Worm (Caenorhabditis elegans) whole organism, L4/young adult: Measurements from ENCODE around the gene abi-1.
A peak's percentile ranks its signal among the peaks of the same experiment; 100 is the strongest.

ENCODE experiments used
- W03F9.2 ChIP-seq: fragments of 150-350 bp; optimal IDR thresholded peaks from 2 replicates; lab custom pipeline; 2014; ENCODE audit warnings: missing biosample characterization, missing genetic modification characterization
- dao-5 ChIP-seq: sonication (generic microtip); optimal IDR thresholded peaks from 2 replicates; lab custom pipeline; 2016; ENCODE audit warnings: missing genotype, missing genetic modification characterization, moderate library complexity, missing compliant biosample characterization
- him-1 ChIP-seq: sonication (generic microtip); optimal IDR thresholded peaks from 2 replicates; lab custom pipeline; 2016; ENCODE audit warnings: missing genotype, missing genetic modification reagents, missing genetic modification characterization, missing compliant biosample characterization

abi-1 gene

ce11 chrIII:5677790-5678189, 14.8 kb downstream of the abi-1 start, which contains the start of gene F54E7.9:
TSS of gene F54E7.9 (minus strand) at chrIII:5677890.
- TF ChIP-seq dao-5 (tag; lab: Kevin White, UChicago) (no peak), W03F9.2 (no peak), him-1 (no peak)

DNA sequence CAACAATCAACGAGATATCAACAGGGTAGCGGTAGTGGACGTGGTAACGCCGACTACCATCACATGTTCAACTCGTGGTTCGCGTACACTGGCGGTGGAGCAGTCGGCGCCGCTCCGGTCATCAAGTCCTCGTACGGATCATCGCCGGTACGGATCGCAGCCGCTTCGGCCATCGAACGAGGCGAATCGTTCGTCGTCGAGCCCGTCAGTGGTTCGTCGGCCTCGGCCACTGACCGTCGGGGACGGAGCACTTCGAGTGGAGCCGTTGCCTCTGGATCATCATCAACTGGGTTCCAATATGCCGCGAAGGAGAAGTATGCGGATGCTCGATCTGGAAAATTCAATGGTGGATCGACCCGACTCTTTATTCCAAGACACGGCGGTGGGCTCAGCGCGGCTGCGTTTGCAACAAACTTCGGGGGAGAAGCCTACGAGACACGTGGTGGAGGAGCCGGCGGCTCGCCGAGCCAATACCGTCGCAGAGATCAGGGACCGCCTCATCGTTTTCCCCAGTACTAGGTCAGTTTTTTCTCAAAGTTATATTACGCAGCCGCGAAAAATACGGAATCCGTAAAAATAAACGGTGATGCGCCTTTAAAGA, 17.1 kb downstream of the abi-1 start:
- TF ChIP-seq dao-5 (tag; lab: Kevin White, UChicago), result no peak
- TF ChIP-seq W03F9.2, result no peak
- no peak for TF ChIP-seq him-1

- no peak for TF ChIP-seq him-1
- TF ChIP-seq dao-5 (tag; lab: Kevin White, UChicago), result no peak
- no peak for TF ChIP-seq W03F9.2
Measured at ce11 chrIII:5674196-5674595, 18.3 kb downstream of the abi-1 start.

DNA sequence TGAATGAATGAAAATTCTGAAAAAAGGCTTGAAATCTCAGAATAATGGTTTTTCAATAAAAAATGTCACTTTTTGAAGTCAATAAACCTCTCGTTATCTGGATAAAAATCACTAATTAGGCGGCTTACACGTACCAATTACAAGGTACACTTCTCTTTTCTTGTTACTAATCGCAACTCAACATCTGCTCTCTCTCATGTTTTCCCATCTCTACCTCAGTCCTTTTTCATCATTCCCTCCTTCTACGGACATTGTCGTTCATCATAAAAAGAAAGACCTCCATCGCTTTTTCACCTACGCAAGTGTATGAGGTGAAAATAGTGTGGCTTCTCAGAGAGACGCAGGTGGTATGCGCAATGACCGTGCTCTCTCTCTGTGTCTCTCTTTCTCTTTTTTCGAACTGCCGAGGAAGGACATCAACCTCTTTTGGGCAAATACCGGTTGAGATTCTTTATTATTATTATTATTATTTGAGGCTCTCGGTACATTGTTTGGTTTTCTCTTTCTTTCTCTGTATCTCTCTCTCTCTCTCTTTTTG, 24.5 kb downstream of the abi-1 start:
- TF ChIP-seq W03F9.2, result no peak
- no peak for TF ChIP-seq him-1
- TF ChIP-seq dao-5 (tag; lab: Kevin White, UChicago), result no peak

ce11 chrIII:5665710-5666109, 26.8 kb downstream of the abi-1 start:
- TF ChIP-seq dao-5 (tag; lab: Kevin White, UChicago) (no peak), W03F9.2 (no peak), him-1 (no peak)

DNA sequence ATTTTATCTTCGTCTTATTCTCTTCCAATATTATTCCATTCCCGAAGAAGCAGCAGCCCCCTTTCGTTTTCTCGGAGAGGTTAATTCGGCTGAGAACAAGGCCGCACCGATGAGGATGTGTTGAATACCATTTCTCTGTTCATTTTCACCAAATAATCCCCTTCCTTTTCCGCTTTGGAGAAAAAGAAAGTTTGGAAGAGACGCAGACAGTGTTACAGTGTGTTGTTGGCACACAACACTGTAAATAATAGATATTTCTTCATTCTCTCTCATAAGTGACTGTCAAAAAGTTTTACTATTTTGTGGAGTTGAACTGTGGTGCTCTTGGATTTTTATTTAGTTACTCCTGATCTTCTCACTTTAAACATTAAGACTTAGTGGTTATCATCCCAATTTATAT, 27.3 kb downstream of the abi-1 start:
- TF ChIP-seq W03F9.2 (no peak), him-1 (no peak), dao-5 (tag; lab: Kevin White, UChicago) (no peak)

ce11 chrIII:5663933-5664332, 28.6 kb downstream of the abi-1 start, which contains the start of gene par-3:
TSS of gene par-3 (plus strand) at chrIII:5664233.
- TF ChIP-seq him-1, result no peak
- no peak for TF ChIP-seq W03F9.2
- TF ChIP-seq dao-5 (tag; lab: Kevin White, UChicago), result no peak

DNA sequence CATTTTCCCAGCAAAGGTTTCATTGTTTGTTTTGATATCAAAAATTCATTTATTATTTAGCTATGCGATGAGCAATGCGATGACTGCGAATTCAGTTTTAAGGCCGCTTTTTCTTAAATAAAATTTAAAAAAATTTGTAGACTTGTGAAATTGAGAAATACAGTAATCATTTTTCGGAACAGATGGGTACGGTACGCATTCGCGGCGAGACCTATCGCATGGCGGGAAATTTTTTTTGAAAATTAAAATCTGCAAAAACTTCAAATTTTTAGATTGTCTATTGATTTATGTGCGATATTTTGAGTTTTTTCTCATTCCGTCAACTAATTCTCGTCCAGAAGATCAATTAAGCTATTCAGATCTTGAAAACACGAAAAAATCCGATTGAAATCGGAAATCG, 29.0 kb downstream of the abi-1 start:
- TF ChIP-seq W03F9.2, result peak; percentile 72
- no peak for TF ChIP-seq dao-5 (tag; lab: Kevin White, UChicago)

ce11 chrIII:5660976-5661375, 31.6 kb downstream of the abi-1 start, which contains the start of gene F54E7.6:
TSS of gene F54E7.6 (minus strand) at chrIII:5661085.
- no peak for TF ChIP-seq dao-5 (tag; lab: Kevin White, UChicago)
- no peak for TF ChIP-seq W03F9.2
- no peak for TF ChIP-seq him-1

- no peak for TF ChIP-seq dao-5 (tag; lab: Kevin White, UChicago)
Measured at ce11 chrIII:5656941-5657340, 35.6 kb downstream of the abi-1 start, which contains the start of gene sdz-21. TSS of gene sdz-21 (minus strand) at chrIII:5657041.

ce11 chrIII:5653692-5654105, 38.8 kb downstream of the abi-1 start:
- TF ChIP-seq W03F9.2 (peak; percentile 20), dao-5 (tag; lab: Kevin White, UChicago) (no peak)

DNA sequence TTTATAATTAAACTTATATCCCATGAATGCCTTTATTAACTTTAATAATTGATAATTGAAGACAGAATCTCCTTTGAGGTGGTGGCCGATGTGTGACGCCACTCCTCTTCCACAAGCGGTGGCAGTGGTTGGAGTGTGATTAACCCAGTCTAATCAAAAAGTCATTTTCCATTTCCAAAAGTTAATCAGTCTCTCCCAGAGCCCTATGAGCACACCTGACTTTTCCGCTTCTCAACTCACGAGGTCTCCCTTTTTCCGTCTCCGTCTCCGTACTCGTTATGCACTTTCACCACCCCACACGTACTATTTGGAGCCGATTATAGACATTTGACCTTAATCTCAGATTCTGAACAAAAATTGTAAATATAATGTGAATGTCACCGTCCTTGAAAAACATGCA, 49.8 kb downstream of the abi-1 start:
- no peak for TF ChIP-seq dao-5 (tag; lab: Kevin White, UChicago)
- no peak for TF ChIP-seq him-1
- TF ChIP-seq W03F9.2, result no peak
